Fruit fly (Drosophila melanogaster) whole organism, embryonic: ENCODE data around the gene CG33654.

Experiments used
- Awh ChIP-seq: fragments of 200-800 bp; sonication (Bioruptor generic); IDR thresholded peaks from 2 replicates; pipeline ENCODE4, ENCODE4 v1.3.6; 2022; ENCODE audit warnings: missing biosample characterization, missing genetic modification characterization
- BtbVII ChIP-seq: fragments of 200-800 bp; sonication (Bioruptor generic); optimal IDR thresholded peaks from 3 replicates; lab custom pipeline; 2017; ENCODE audit warnings: missing biosample characterization, mild to moderate bottlenecking, missing genetic modification characterization
- CG10267 ChIP-seq: fragments of 200-800 bp; sonication (Bioruptor generic); optimal IDR thresholded peaks from 2 replicates; lab custom pipeline; 2018; ENCODE audit warnings: missing biosample characterization, mild to moderate bottlenecking, missing genetic modification characterization, moderate library complexity
- CG11696 ChIP-seq: fragments of 200-800 bp; sonication (Bioruptor generic); IDR thresholded peaks from 2 replicates; pipeline ENCODE4 v1.3.6; 2022; ENCODE audit warnings: missing biosample characterization, missing genetic modification characterization
- CG12942 ChIP-seq: fragments of 200-800 bp; sonication (Bioruptor generic); optimal IDR thresholded peaks from 3 replicates; lab custom pipeline; 2016; ENCODE audit warnings: missing biosample characterization, missing genetic modification characterization
- CG13123 ChIP-seq: fragments of 200-800 bp; sonication (Bioruptor generic); optimal IDR thresholded peaks from 2 replicates; lab custom pipeline; 2016; ENCODE audit warnings: missing biosample characterization, missing genetic modification characterization
- CG13775 ChIP-seq: fragments of 200-800 bp; sonication (Bioruptor generic); optimal IDR thresholded peaks from 3 replicates; lab custom pipeline; 2017; ENCODE audit warnings: missing biosample characterization, mild to moderate bottlenecking, missing genetic modification characterization
- CG14441 ChIP-seq: fragments of 200-800 bp; sonication (Bioruptor generic); IDR thresholded peaks from 2 replicates; pipeline ENCODE4 v1.3.6; 2022; ENCODE audit warnings: missing biosample characterization, missing genetic modification characterization
- CG15479 ChIP-seq: fragments of 200-800 bp; sonication (Bioruptor generic); optimal IDR thresholded peaks from 3 replicates; lab custom pipeline; 2019; ENCODE audit warnings: missing biosample characterization, mild to moderate bottlenecking, missing genetic modification characterization, moderate library complexity
- CG1832 ChIP-seq: fragments of 200-800 bp; sonication (Bioruptor generic); optimal IDR thresholded peaks from 2 replicates; lab custom pipeline; 2017; ENCODE audit warnings: missing biosample characterization, mild to moderate bottlenecking, missing genetic modification characterization, inconsistent platforms
- CG30403 ChIP-seq: fragments of 200-800 bp; sonication (Bioruptor generic); optimal IDR thresholded peaks from 3 replicates; lab custom pipeline; 2016; ENCODE audit warnings: missing biosample characterization, missing genetic modification characterization
- CG33557 ChIP-seq: fragments of 200-800 bp; sonication (Bioruptor generic); optimal IDR thresholded peaks from 2 replicates; lab custom pipeline; 2019; ENCODE audit warnings: missing biosample characterization, mild to moderate bottlenecking, missing genetic modification characterization, moderate library complexity
- CG4360 ChIP-seq: fragments of 200-800 bp; sonication (Bioruptor generic); IDR thresholded peaks from 2 replicates; pipeline ENCODE4 v1.3.6; 2022; ENCODE audit warnings: missing biosample characterization, missing genetic modification characterization
- CG5245 ChIP-seq: fragments of 200-800 bp; sonication (Bioruptor generic); optimal IDR thresholded peaks from 3 replicates; lab custom pipeline; 2016; ENCODE audit warnings: missing biosample characterization, missing genetic modification characterization
- CG7271 ChIP-seq: fragments of 200-800 bp; sonication (Bioruptor generic); optimal IDR thresholded peaks from 2 replicates; lab custom pipeline; 2018; ENCODE audit warnings: missing biosample characterization, mild to moderate bottlenecking, missing genetic modification characterization, moderate library complexity
- CG7786 ChIP-seq: fragments of 200-800 bp; sonication (Bioruptor generic); optimal IDR thresholded peaks from 2 replicates; lab custom pipeline; 2016; ENCODE audit warnings: missing biosample characterization, missing genetic modification characterization
- CkIIα-i1 ChIP-seq: fragments of 200-800 bp; sonication (Bioruptor generic); IDR thresholded peaks from 2 replicates; pipeline ENCODE4 v1.3.6; 2022; ENCODE audit warnings: missing biosample characterization, missing genetic modification characterization
- Deaf1 ChIP-seq: fragments of 200-800 bp; optimal IDR thresholded peaks from 3 replicates; lab custom pipeline; 2019; ENCODE audit warnings: missing biosample characterization, mild to moderate bottlenecking, missing genetic modification characterization, moderate library complexity
- Doc2 ChIP-seq: fragments of 200-800 bp; sonication (Bioruptor generic); IDR thresholded peaks from 2 replicates; pipeline ENCODE4 v1.3.6; 2022; ENCODE audit warnings: missing biosample characterization, missing genetic modification characterization
- Jarid2 ChIP-seq: fragments of 200-800 bp; sonication (Bioruptor generic); optimal IDR thresholded peaks from 3 replicates; lab custom pipeline; 2017; ENCODE audit warnings: mild to moderate bottlenecking, missing biosample characterization, missing genetic modification reagents, missing genetic modification characterization
- Kr ChIP-seq: fragments of 200-800 bp; sonication (Bioruptor generic); optimal IDR thresholded peaks from 2 replicates; lab custom pipeline; 2017; ENCODE audit warnings: missing biosample characterization, mild to moderate bottlenecking, missing genetic modification characterization
- Lpt ChIP-seq: fragments of >200 bp; optimal IDR thresholded peaks from 2 replicates; lab custom pipeline; 2018; ENCODE audit warnings: missing biosample characterization, missing genetic modification characterization
- MBD-R2 ChIP-seq: fragments of 200-800 bp; sonication (Bioruptor generic); IDR thresholded peaks from 2 replicates; pipeline ENCODE4 v1.3.6; 2022; ENCODE audit warnings: missing biosample characterization, missing genetic modification characterization
- Oli ChIP-seq: fragments of 200-800 bp; sonication (Bioruptor generic); optimal IDR thresholded peaks from 2 replicates; lab custom pipeline; 2018; ENCODE audit warnings: missing biosample characterization, mild to moderate bottlenecking, missing genetic modification characterization, moderate library complexity
- Pdp1 ChIP-seq, 2 experiments: fragments of 200-800 bp; sonication (Bioruptor generic); optimal IDR thresholded peaks; 3 replicates each; lab custom pipeline; 2016; ENCODE audit warnings: missing biosample characterization in 2 of 2, missing genetic modification characterization in 2 of 2, mild to moderate bottlenecking in 1 of 2, moderate library complexity in 1 of 2
- Scr ChIP-seq: fragments of 200-800 bp; sonication (Bioruptor generic); IDR thresholded peaks from 2 replicates; pipeline ENCODE4 v1.3.6; 2022; ENCODE audit warnings: missing biosample characterization, missing genetic modification characterization; ENCODE audit not compliant: partially characterized antibody
- Side ChIP-seq: fragments of 200-800 bp; sonication (Bioruptor generic); optimal IDR thresholded peaks from 2 replicates; lab custom pipeline; 2016; ENCODE audit warnings: missing biosample characterization, missing genetic modification characterization
- Sin3A ChIP-seq: fragments of >200 bp; optimal IDR thresholded peaks from 2 replicates; lab custom pipeline; 2018
- Spps ChIP-seq: fragments of 200-800 bp; sonication (Bioruptor generic); optimal IDR thresholded peaks from 2 replicates; lab custom pipeline; 2018; ENCODE audit warnings: missing biosample characterization, mild to moderate bottlenecking, missing genetic modification characterization
- Sry-β ChIP-seq: fragments of 200-800 bp; sonication (Bioruptor generic); optimal IDR thresholded peaks from 2 replicates; lab custom pipeline; 2018; ENCODE audit warnings: missing biosample characterization, mild to moderate bottlenecking, missing genetic modification characterization, moderate library complexity
- Xrp1 ChIP-seq: fragments of 200-800 bp; sonication (Bioruptor generic); IDR thresholded peaks from 2 replicates; pipeline ENCODE4 v1.3.6; 2022; ENCODE audit warnings: missing biosample characterization, missing genetic modification characterization
- crc ChIP-seq: fragments of 200-800 bp; sonication (Bioruptor generic); optimal IDR thresholded peaks from 2 replicates; lab custom pipeline; 2016; ENCODE audit warnings: missing biosample characterization, missing genetic modification characterization
- dm ChIP-seq: fragments of 200-800 bp; sonication (Bioruptor generic); optimal IDR thresholded peaks from 3 replicates; lab custom pipeline; 2016; ENCODE audit warnings: missing biosample characterization, missing genetic modification characterization
- en ChIP-seq: fragments of 200-800 bp; sonication (Bioruptor generic); optimal IDR thresholded peaks from 2 replicates; lab custom pipeline; 2016; ENCODE audit warnings: missing biosample characterization, missing genetic modification characterization
- gro ChIP-seq: fragments of 200-800 bp; sonication (Bioruptor generic); optimal IDR thresholded peaks from 2 replicates; lab custom pipeline; 2016; ENCODE audit warnings: missing biosample characterization, missing genetic modification characterization
- jumu ChIP-seq: fragments of 200-800 bp; sonication (Bioruptor generic); optimal IDR thresholded peaks from 3 replicates; lab custom pipeline; 2016; ENCODE audit warnings: missing biosample characterization, missing genetic modification characterization
- ken ChIP-seq: fragments of 200-800 bp; sonication (Bioruptor generic); IDR thresholded peaks from 3 replicates; pipeline ENCODE4 v1.3.6; 2022; ENCODE audit warnings: missing biosample characterization, missing genetic modification characterization
- lola ChIP-seq, 3 experiments: fragments of >200 bp in 2 of 3; fragments of 200-800 bp in 1 of 3; sonication (Bioruptor generic) in 1 of 3; optimal IDR thresholded peaks; 2 replicates each; lab custom pipeline; 2017 to 2019; ENCODE audit warnings: missing biosample characterization in 3 of 3, missing genetic modification characterization in 3 of 3, mild to moderate bottlenecking in 1 of 3, moderate library complexity in 1 of 3
- pzg ChIP-seq: fragments of 200-800 bp; sonication (Bioruptor generic); optimal IDR thresholded peaks from 3 replicates; lab custom pipeline; 2018; ENCODE audit warnings: missing biosample characterization, mild to moderate bottlenecking, missing genetic modification characterization, moderate library complexity
- row ChIP-seq: fragments of 200-800 bp; sonication (Bioruptor generic); IDR thresholded peaks from 3 replicates; pipeline ENCODE4 v1.3.6; 2022; ENCODE audit warnings: missing biosample characterization, missing genetic modification characterization
- schlank ChIP-seq: fragments of 200-800 bp; sonication (Bioruptor generic); optimal IDR thresholded peaks from 2 replicates; lab custom pipeline; 2018; ENCODE audit warnings: missing biosample characterization, mild to moderate bottlenecking, missing genetic modification characterization
- scrt ChIP-seq: fragments of 200-800 bp; sonication (Bioruptor generic); optimal IDR thresholded peaks from 2 replicates; lab custom pipeline; 2018; ENCODE audit warnings: missing biosample characterization, mild to moderate bottlenecking, missing genetic modification characterization, moderate library complexity
- ssp ChIP-seq: fragments of 200-800 bp; sonication (Bioruptor generic); IDR thresholded peaks from 2 replicates; pipeline ENCODE4 v1.3.6; 2022; ENCODE audit warnings: missing biosample characterization, missing genetic modification characterization
- stc ChIP-seq: fragments of 200-800 bp; sonication (Bioruptor generic); IDR thresholded peaks from 2 replicates; pipeline ENCODE4 v1.3.6; 2022; ENCODE audit warnings: missing biosample characterization, missing genetic modification characterization
- unpg ChIP-seq: fragments of 200-800 bp; sonication (Bioruptor generic); optimal IDR thresholded peaks from 3 replicates; lab custom pipeline; 2018; ENCODE audit warnings: missing biosample characterization, mild to moderate bottlenecking, missing genetic modification characterization, moderate library complexity

CG33654 gene

DNA sequence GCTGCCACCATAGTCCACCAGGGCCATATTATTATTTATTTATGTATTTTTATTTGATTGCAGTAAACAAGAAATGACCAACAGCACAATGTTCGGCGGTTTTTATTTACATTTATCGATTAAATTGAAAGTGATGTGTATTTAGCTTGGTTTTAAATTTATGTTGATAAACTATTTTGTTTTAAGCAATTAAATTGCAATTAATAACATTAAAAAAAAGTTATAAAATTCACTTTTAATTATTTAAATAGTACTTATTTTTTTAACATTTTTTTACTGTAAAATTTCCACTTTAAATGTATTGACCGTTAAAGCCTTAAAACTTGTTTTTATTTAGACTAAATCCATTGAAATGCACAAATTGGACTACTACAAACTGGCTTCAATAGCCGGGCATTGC lies 12.9 kb downstream of the CG33654 start, which contains the start of gene CG16790:
Gene CG16790, minus strand, starts transcription at position 101 of the 400 bp plus-strand sequence.
- TF ChIP-seq MBD-R2 (GFP tag; lab: Robert Waterston, UW) (0 out of 2 replicates have a peak, but pooled peaks have one; percentile 42), row (GFP tag; lab: Robert Waterston, UW) (peak; percentile 13; the same call in 1 of the 3 replicates), Sry-β (GFP tag; lab: Kevin White, UChicago) (peak; percentile 54), CG33557 (GFP tag; lab: Kevin White, UChicago) (no peak), en (GFP tag; lab: Kevin White, UChicago) (no peak)

DNA sequence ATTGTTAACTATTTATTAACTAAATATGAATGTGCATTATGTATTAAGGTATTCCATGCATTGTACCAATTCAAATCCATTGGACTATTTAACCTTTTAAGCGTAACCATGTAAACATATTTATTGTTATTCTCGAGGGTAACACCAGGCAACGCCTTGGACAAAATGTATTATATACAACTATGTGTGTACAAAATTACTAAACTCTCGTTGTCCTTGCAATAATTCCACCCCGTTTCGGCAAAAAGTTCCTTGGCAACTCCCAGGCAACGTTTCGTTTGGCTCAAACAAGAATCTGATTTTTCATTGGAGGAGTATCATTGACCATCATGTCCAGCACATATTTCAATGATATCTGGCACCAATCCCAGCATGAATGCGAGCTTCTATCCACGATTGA lies 17.1 kb downstream of the CG33654 start, which contains the start of gene CG16789:
Gene CG16789, plus strand, starts transcription at position 301 of the 400 bp plus-strand sequence.
- TF ChIP-seq CG11696 (GFP tag; lab: Robert Waterston, UW) (no peak), CG7271 (tag; lab: Kevin White, UChicago) (no peak)
- TF ChIP-seq, all 482 proteins: peak for 0

DNA sequence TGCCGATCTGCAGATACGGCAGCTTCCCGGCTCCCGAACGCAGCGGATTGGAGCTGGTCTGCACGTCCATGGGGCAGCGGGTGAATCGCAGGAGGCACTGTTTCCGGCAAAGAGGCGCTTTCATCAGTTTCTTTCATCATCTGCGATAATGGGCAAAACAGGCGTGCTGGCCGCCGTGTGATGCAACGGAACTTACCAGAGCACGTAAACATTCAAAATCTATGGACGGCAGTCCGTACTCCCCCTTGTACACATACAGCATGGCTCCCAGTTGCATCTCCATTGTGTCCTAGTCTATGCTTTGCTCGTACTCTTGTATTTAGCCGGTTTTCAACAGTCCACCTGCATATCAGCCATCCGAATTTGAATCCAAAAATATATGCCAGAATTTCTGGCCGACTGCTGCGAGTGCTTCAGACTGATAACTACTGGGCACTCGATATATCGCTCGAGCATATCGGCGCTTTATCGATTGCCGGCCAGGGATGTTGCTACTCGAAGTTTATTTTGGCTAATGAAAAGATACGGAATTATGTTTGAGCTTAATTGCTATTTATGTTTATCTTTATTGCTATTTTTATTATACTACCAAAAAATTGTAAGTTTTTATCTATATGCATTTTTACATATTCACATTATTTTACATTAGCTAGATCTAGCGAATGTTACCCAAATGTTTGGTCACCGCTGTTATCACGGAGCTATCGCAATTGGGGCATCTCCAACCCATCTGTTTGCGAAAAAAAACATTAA lies 19.6 kb downstream of the CG33654 start, which contains the start of the genes CG9393 and Vps45:
Gene CG9393, minus strand, starts transcription at position 434 of the 753 bp plus-strand sequence.
Gene Vps45, plus strand, starts transcription at position 685 of the 753 bp plus-strand sequence.
- TF ChIP-seq pzg (GFP tag; lab: Kevin White, UChicago) (peak; percentile 80), CG13775 (GFP tag; lab: Kevin White, UChicago) (peak; percentile 68), CG1832 (no peak), crc (GFP tag; lab: Kevin White, UChicago) (no peak), schlank (tag; lab: Kevin White, UChicago) (no peak), jumu (GFP tag; lab: Kevin White, UChicago) (peak; percentile 62), Side (peak; percentile 23), CG12942 (peak; percentile 61), Spps (tag; lab: Kevin White, UChicago) (no peak), Awh (GFP tag; lab: Robert Waterston, UW) (peak; percentile 6; the same call in 1 of the 2 replicates), CG30403 (GFP tag; lab: Kevin White, UChicago) (peak; percentile 77), Kr (no peak), gro (GFP tag; lab: Kevin White, UChicago) (peak; percentile 56), lola (GFP tag; optimal IDR thresholded peaks at IDR 0.05; lab: Kevin White, UChicago) (peak in 1 of 3 experiments; percentile 56), CG15479 (GFP tag; lab: Kevin White, UChicago) (no peak), dm (GFP tag; lab: Kevin White, UChicago) (peak; percentile 76), Pdp1 (GFP tag; optimal IDR thresholded peaks at IDR 0.05; lab: Kevin White, UChicago) (peak; percentile 68 to 94), CG14441 (peak; percentile 39; the same call in 1 of the 2 replicates), BtbVII (GFP tag; lab: Kevin White, UChicago) (no peak), CG33557 (GFP tag; lab: Kevin White, UChicago) (peak; percentile 54), ssp (peak; percentile 55), Lpt (no peak), CG5245 (GFP tag; lab: Kevin White, UChicago) (peak; percentile 10), ken (GFP tag; lab: Robert Waterston, UW) (no peak; the same call in 2 of the 3 replicates), CG10267 (tag; lab: Kevin White, UChicago) (peak; percentile 65), Doc2 (GFP tag; lab: Robert Waterston, UW) (no peak), Deaf1 (tag; lab: Kevin White, UChicago) (no peak), CG4360 (GFP tag; lab: Robert Waterston, UW) (no peak), unpg (GFP tag; lab: Kevin White, UChicago) (no peak), Xrp1 (GFP tag; lab: Robert Waterston, UW) (peak; percentile 66), Sin3A (lab: Kevin White, UChicago) (peak; percentile 96), stc (GFP tag; lab: Robert Waterston, UW) (0 out of 2 replicates have a peak, but pooled peaks have one; percentile 49), CG13123 (peak; percentile 52), Scr (GFP tag; lab: Robert Waterston, UW) (peak; percentile 94), Jarid2 (GFP tag; lab: Kevin White, UChicago) (no peak), CkIIα-i1 (GFP tag; lab: Robert Waterston, UW) (no peak), CG7786 (GFP tag; lab: Kevin White, UChicago) (peak; percentile 57), scrt (no peak), Oli (tag; lab: Kevin White, UChicago) (peak; percentile 27)
